Worm (Caenorhabditis elegans) whole organism, L4 larva: Measurements from ENCODE around the gene ubc-8.

Source experiments
- F10B5.3 ChIP-seq: sonication (generic microtip); optimal IDR thresholded peaks from 2 replicates; lab custom pipeline; 2016; ENCODE audit warnings: mild to moderate bottlenecking, missing genetic modification characterization, missing compliant biosample characterization
- F26F4.8 ChIP-seq: fragments of 200-800 bp; sonication (Bioruptor generic); conservative IDR thresholded peaks from 2 replicates; pipeline ENCODE4 v1.3.6; 2022; ENCODE audit warnings: missing genetic modification characterization, missing compliant biosample characterization
- F49E8.2 ChIP-seq: sonication (generic microtip); optimal IDR thresholded peaks from 2 replicates; lab custom pipeline; 2016; ENCODE audit warnings: missing compliant biosample characterization, mild to moderate bottlenecking, missing genetic modification characterization, borderline replicate concordance
- T20F7.1 ChIP-seq: fragments of 200-800 bp; sonication (Bioruptor generic); optimal IDR thresholded peaks from 2 replicates; lab custom pipeline; 2018; ENCODE audit warnings: mild to moderate bottlenecking, missing genetic modification characterization, missing compliant biosample characterization
- ZK337.2 ChIP-seq: fragments of 200-800 bp; sonication (Bioruptor generic); IDR thresholded peaks from 2 replicates; pipeline ENCODE4 v1.3.6; 2022; ENCODE audit warnings: missing genetic modification reagents, missing genetic modification characterization, missing compliant biosample characterization
- ZK546.5 ChIP-seq, 2 experiments: sonication (generic microtip); optimal IDR thresholded peaks; 2 replicates each; lab custom pipeline; 2017; ENCODE audit warnings: missing biosample characterization in 2 of 2, missing genetic modification characterization in 2 of 2
- aha-1 ChIP-seq: fragments of 150-350 bp; peaks from one replicate; lab custom pipeline; 2014; ENCODE audit warnings: missing biosample characterization, missing genetic modification characterization
- ama-1 ChIP-seq: fragments of 150-350 bp; optimal IDR thresholded peaks from 2 replicates; lab custom pipeline; 2014; ENCODE audit warnings: inconsistent platforms, mixed read lengths
- arid-1 ChIP-seq: fragments of 200-800 bp; sonication (Bioruptor generic); conservative IDR thresholded peaks from 2 replicates; pipeline ENCODE4 v1.3.6; 2022; ENCODE audit warnings: missing genetic modification reagents, missing genetic modification characterization, missing compliant biosample characterization
- attf-4 ChIP-seq: sonication (generic microtip); optimal IDR thresholded peaks from 3 replicates; lab custom pipeline; 2017; ENCODE audit warnings: missing biosample characterization, missing genetic modification characterization
- ceh-20 ChIP-seq: fragments of 200-800 bp; sonication (Bioruptor generic); IDR thresholded peaks from 2 replicates; pipeline ENCODE4 v1.3.6; 2022; ENCODE audit warnings: missing genetic modification reagents, missing genetic modification characterization, missing compliant biosample characterization
- ceh-28 ChIP-seq: fragments of 150-350 bp; optimal IDR thresholded peaks from 2 replicates; lab custom pipeline; 2014; ENCODE audit warnings: missing biosample characterization, missing genetic modification reagents, missing genetic modification characterization
- ceh-44 ChIP-seq: fragments of 200-800 bp; sonication (Bioruptor generic); IDR thresholded peaks from 2 replicates; pipeline ENCODE4 v1.3.6; 2022; ENCODE audit warnings: missing genetic modification reagents, missing genetic modification characterization, missing compliant biosample characterization
- ceh-82 ChIP-seq: sonication (generic microtip); optimal IDR thresholded peaks from 2 replicates; lab custom pipeline; 2017; ENCODE audit warnings: missing biosample characterization, missing genetic modification characterization
- ces-1 ChIP-seq: fragments of 150-350 bp; sonication (generic microtip); optimal IDR thresholded peaks from 4 replicates; lab custom pipeline; 2014; ENCODE audit warnings: missing biosample characterization, missing genetic modification reagents, missing genetic modification characterization
- cey-2 ChIP-seq: sonication (generic microtip); optimal IDR thresholded peaks from 3 replicates; lab custom pipeline; 2017; ENCODE audit warnings: missing genetic modification characterization, mild to moderate bottlenecking, missing compliant biosample characterization, antibody characterized with exemption, borderline replicate concordance; ENCODE audit not compliant: insufficient read depth
- daf-12 ChIP-seq: fragments of 150-350 bp; optimal IDR thresholded peaks from 2 replicates; lab custom pipeline; 2014; ENCODE audit warnings: missing biosample characterization, missing genetic modification reagents, missing genetic modification characterization
- daf-19 ChIP-seq: fragments of 200-800 bp; sonication (Bioruptor generic); conservative IDR thresholded peaks from 2 replicates; pipeline ENCODE4 v1.3.6; 2022; ENCODE audit warnings: missing genetic modification characterization, missing compliant biosample characterization
- dmd-9 ChIP-seq: fragments of 200-800 bp; sonication (Bioruptor generic); IDR thresholded peaks from 2 replicates; pipeline ENCODE4 v1.3.6; 2022; ENCODE audit warnings: missing genetic modification reagents, missing genetic modification characterization, missing compliant biosample characterization
- dpl-1 ChIP-seq: fragments of 150-350 bp; optimal IDR thresholded peaks from 2 replicates; lab custom pipeline; 2014; ENCODE audit warnings: missing biosample characterization, missing genetic modification reagents, missing genetic modification characterization
- dve-1 ChIP-seq: sonication (generic microtip); optimal IDR thresholded peaks from 2 replicates; lab custom pipeline; 2017; ENCODE audit warnings: antibody characterized with exemption, mild to moderate bottlenecking, missing genetic modification characterization, missing compliant biosample characterization; ENCODE audit not compliant: insufficient read depth
- egl-27 ChIP-seq: sonication (generic microtip); optimal IDR thresholded peaks from 3 replicates; lab custom pipeline; 2017; ENCODE audit warnings: missing biosample characterization, missing genetic modification reagents, missing genetic modification characterization
- fkh-10 ChIP-seq: fragments of 150-350 bp; optimal IDR thresholded peaks from 2 replicates; lab custom pipeline; 2014; ENCODE audit warnings: missing biosample characterization, missing genetic modification reagents, missing genetic modification characterization
- gei-8 ChIP-seq: fragments of 200-800 bp; sonication (Bioruptor generic); optimal IDR thresholded peaks from 2 replicates; lab custom pipeline; 2018; ENCODE audit warnings: mild to moderate bottlenecking, missing genetic modification characterization, missing compliant biosample characterization
- hlh-11 ChIP-seq: fragments of 200-800 bp; sonication (Bioruptor generic); optimal IDR thresholded peaks from 2 replicates; lab custom pipeline; 2018; ENCODE audit warnings: mild to moderate bottlenecking, missing genetic modification characterization, missing compliant biosample characterization
- hlh-30 ChIP-seq: sonication (generic microtip); optimal IDR thresholded peaks from 2 replicates; lab custom pipeline; 2017; ENCODE audit warnings: antibody characterized with exemption, mild to moderate bottlenecking, missing genetic modification characterization, missing compliant biosample characterization; ENCODE audit not compliant: insufficient read depth
- lim-7 ChIP-seq: fragments of 200-800 bp; sonication (Bioruptor generic); IDR thresholded peaks from 2 replicates; pipeline ENCODE4 v1.3.6; 2022; ENCODE audit warnings: missing genetic modification characterization, missing compliant biosample characterization
- lin-13 ChIP-seq: fragments of 150-350 bp; optimal IDR thresholded peaks from 2 replicates; lab custom pipeline; 2014; ENCODE audit warnings: missing biosample characterization, missing genetic modification reagents, missing genetic modification characterization
- lir-3 ChIP-seq: sonication (generic microtip); optimal IDR thresholded peaks from 2 replicates; lab custom pipeline; 2016; ENCODE audit warnings: mild to moderate bottlenecking, missing genetic modification characterization, missing compliant biosample characterization
- madf-5 ChIP-seq, 2 experiments: fragments of 200-800 bp; sonication (Bioruptor generic); IDR thresholded peaks; 2 replicates each; pipeline ENCODE4 v1.3.6; 2022; ENCODE audit warnings: missing compliant biosample characterization in 2 of 2, missing genetic modification characterization in 2 of 2
- madf-9 ChIP-seq: fragments of 200-800 bp; sonication (Bioruptor generic); conservative IDR thresholded peaks from 2 replicates; pipeline ENCODE4 v1.3.6; 2022; ENCODE audit warnings: missing genetic modification reagents, missing genetic modification characterization, missing compliant biosample characterization
- mdt-29 ChIP-seq: fragments of 200-800 bp; sonication (Bioruptor generic); IDR thresholded peaks from 2 replicates; pipeline ENCODE4 v1.3.6; 2022; ENCODE audit warnings: missing genetic modification reagents, missing genetic modification characterization, missing compliant biosample characterization
- mes-2 ChIP-seq: sonication (generic microtip); optimal IDR thresholded peaks from 2 replicates; lab custom pipeline; 2016; ENCODE audit warnings: missing genotype, mild to moderate bottlenecking, missing genetic modification characterization, missing compliant biosample characterization; ENCODE audit not compliant: poor library complexity, severe bottlenecking
- mxl-2 ChIP-seq: fragments of 200-800 bp; sonication (Bioruptor generic); conservative IDR thresholded peaks from 2 replicates; pipeline ENCODE4 v1.3.6; 2022; ENCODE audit warnings: missing genetic modification reagents, missing genetic modification characterization, missing compliant biosample characterization
- mxl-3 ChIP-seq: fragments of 200-800 bp; sonication (Bioruptor generic); optimal IDR thresholded peaks from 2 replicates; lab custom pipeline; 2018; ENCODE audit warnings: mild to moderate bottlenecking, missing genetic modification characterization, missing compliant biosample characterization
- nhr-111 ChIP-seq: fragments of 200-800 bp; sonication (Bioruptor generic); optimal IDR thresholded peaks from 2 replicates; lab custom pipeline; 2018; ENCODE audit warnings: mild to moderate bottlenecking, missing genetic modification characterization, missing compliant biosample characterization
- nhr-48 ChIP-seq: sonication (generic microtip); optimal IDR thresholded peaks from 2 replicates; lab custom pipeline; 2016; ENCODE audit warnings: mild to moderate bottlenecking, missing genetic modification characterization, missing compliant biosample characterization
- nhr-6 ChIP-seq: fragments of 150-350 bp; optimal IDR thresholded peaks from 2 replicates; lab custom pipeline; 2014; ENCODE audit warnings: missing biosample characterization, missing genetic modification characterization
- nhr-76 ChIP-seq: fragments of 150-350 bp; optimal IDR thresholded peaks from 2 replicates; lab custom pipeline; 2014; ENCODE audit warnings: missing biosample characterization, missing genetic modification characterization
- nhr-77 ChIP-seq: fragments of 150-350 bp; optimal IDR thresholded peaks from 2 replicates; lab custom pipeline; 2014; ENCODE audit warnings: missing biosample characterization, missing genetic modification characterization
- rbr-2 ChIP-seq: sonication (generic microtip); optimal IDR thresholded peaks from 2 replicates; lab custom pipeline; 2016; ENCODE audit warnings: missing genotype, missing genetic modification characterization, missing compliant biosample characterization
- sdz-12 ChIP-seq: fragments of 200-800 bp; sonication (Bioruptor generic); optimal IDR thresholded peaks from 2 replicates; lab custom pipeline; 2018; ENCODE audit warnings: mild to moderate bottlenecking, missing genetic modification characterization, missing compliant biosample characterization
- snpc-1.2 ChIP-seq: fragments of 200-800 bp; sonication (Bioruptor generic); IDR thresholded peaks from 2 replicates; pipeline ENCODE4 v1.3.6; 2022; ENCODE audit warnings: missing genetic modification reagents, missing genetic modification characterization, missing compliant biosample characterization
- unc-130 ChIP-seq: sonication (generic microtip); optimal IDR thresholded peaks from 2 replicates; lab custom pipeline; 2016; ENCODE audit warnings: missing genetic modification reagents, missing genetic modification characterization, missing compliant biosample characterization
- unc-39 ChIP-seq: sonication (generic microtip); optimal IDR thresholded peaks from 2 replicates; lab custom pipeline; 2017; ENCODE audit warnings: missing biosample characterization, missing genetic modification characterization
- unc-62 ChIP-seq, 3 experiments: fragments of 150-350 bp in 1 of 3; sonication (generic microtip); optimal IDR thresholded peaks in 2 of 3; peaks in 1 of 3; 1 replicate in 1 of 3; 2 replicates in 2 of 3; lab custom pipeline; 2014 to 2017; ENCODE audit warnings: missing biosample characterization in 3 of 3, missing genetic modification characterization in 3 of 3, missing genetic modification reagents in 3 of 3, missing genotype in 1 of 3
- zfp-2 ChIP-seq: sonication (generic microtip); optimal IDR thresholded peaks from 2 replicates; lab custom pipeline; 2016; ENCODE audit warnings: mild to moderate bottlenecking, missing genetic modification characterization, missing compliant biosample characterization
- zfp-3 ChIP-seq: fragments of 200-800 bp; sonication (Bioruptor generic); conservative IDR thresholded peaks from 2 replicates; pipeline ENCODE4 v1.3.6; 2022; ENCODE audit warnings: missing genetic modification reagents, missing genetic modification characterization, missing compliant biosample characterization
- zip-11 ChIP-seq: fragments of 200-800 bp; sonication (Bioruptor generic); IDR thresholded peaks from 2 replicates; pipeline ENCODE4 v1.3.6; 2022; ENCODE audit warnings: missing genetic modification characterization, missing compliant biosample characterization
- ztf-11 ChIP-seq: fragments of 150-350 bp; optimal IDR thresholded peaks from 2 replicates; lab custom pipeline; 2014; ENCODE audit warnings: missing biosample characterization, missing genetic modification characterization
- ztf-7 ChIP-seq: fragments of 150-350 bp; optimal IDR thresholded peaks from 2 replicates; lab custom pipeline; 2014; ENCODE audit warnings: missing biosample characterization, missing genetic modification characterization

The ubc-8 gene

DNA sequence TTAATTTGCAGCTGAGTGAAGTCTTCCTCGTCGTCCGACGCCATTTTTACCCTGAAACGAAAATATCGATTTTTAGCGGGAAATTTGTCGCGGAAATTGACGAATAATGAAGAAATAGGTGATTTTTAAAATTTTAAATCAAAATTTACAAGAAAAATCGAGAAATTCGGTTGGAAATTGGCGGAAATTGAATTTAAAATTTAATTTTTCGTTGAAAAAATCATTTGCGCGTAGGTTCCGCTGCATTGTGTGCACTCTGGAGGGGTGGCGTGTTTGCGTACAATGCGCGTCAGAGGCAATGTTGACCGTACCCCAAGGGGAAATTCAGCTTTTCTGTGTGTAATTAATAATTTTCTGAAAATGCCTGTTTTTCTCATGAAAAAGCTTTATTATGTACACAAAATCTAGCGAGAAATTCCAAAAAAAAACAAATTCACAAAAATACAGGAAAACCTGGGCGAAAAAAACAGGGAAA, 3.1 kb downstream of the ubc-8 start, which contains the start of gene Y94H6A.5 (continued):
- TF ChIP-seq mxl-2 (GFP tag; lab: Robert Waterston, UW) (no peak), nhr-111 (GFP tag; lab: Kevin White, UChicago) (no peak), sdz-12 (GFP tag; lab: Kevin White, UChicago) (no peak), nhr-6 (no peak), ceh-28 (tag; lab: Kevin White, UChicago) (no peak), fkh-10 (GFP tag; lab: Kevin White, UChicago) (no peak), ces-1 (GFP tag; lab: Kevin White, UChicago) (no peak), rbr-2 (tag; lab: Kevin White, UChicago) (peak; percentile 39), F10B5.3 (tag; lab: Kevin White, UChicago) (no peak), aha-1 (no peak), ztf-7 (tag; lab: Kevin White, UChicago) (no peak), cey-2 (tag; lab: Kevin White, UChicago) (no peak), nhr-77 (tag; lab: Kevin White, UChicago) (no peak), dmd-9 (no peak), hlh-30 (tag; lab: Kevin White, UChicago) (peak; percentile 55), daf-12 (tag; lab: Kevin White, UChicago) (no peak), ceh-82 (tag; lab: Kevin White, UChicago) (no peak), egl-27 (no peak), ama-1 (lab: Kevin White, UChicago) (peak; percentile 89), lim-7 (no peak), ztf-11 (tag; lab: Kevin White, UChicago) (no peak), dpl-1 (GFP tag; lab: Kevin White, UChicago) (peak; percentile 52), dve-1 (peak; percentile 17), mdt-29 (no peak), zip-11 (GFP tag; lab: Robert Waterston, UW) (no peak), mxl-3 (GFP tag; lab: Kevin White, UChicago) (no peak), unc-130 (peak; percentile 30), nhr-48 (tag; lab: Kevin White, UChicago) (no peak), unc-62 (GFP tag; optimal IDR thresholded peaks at IDR 0.05 in 1 of 2; lab: Kevin White, UChicago) (peak in 1 of 2 experiments; percentile 81), unc-62 (tag; optimal IDR thresholded peaks at IDR 0.05; lab: Kevin White, UChicago) (no peak), F49E8.2 (no peak), nhr-76 (tag; lab: Kevin White, UChicago) (no peak), daf-19 (GFP tag; lab: Robert Waterston, UW) (no peak), F26F4.8 (GFP tag; lab: Robert Waterston, UW) (no peak), ZK546.5 (tag; optimal IDR thresholded peaks at IDR 0.05; lab: Kevin White, UChicago) (no peak), snpc-1.2 (GFP tag; lab: Robert Waterston, UW) (no peak), ceh-20 (0 out of 2 replicates have a peak, but pooled peaks have one; percentile 25), hlh-11 (tag; lab: Kevin White, UChicago) (peak; percentile 25), madf-5 (GFP tag; IDR thresholded peaks at IDR 0.05; lab: Robert Waterston, UW) (no peak), ZK337.2 (no peak), T20F7.1 (GFP tag; lab: Kevin White, UChicago) (no peak), lir-3 (no peak), zfp-3 (GFP tag; lab: Robert Waterston, UW) (no peak), unc-39 (tag; lab: Kevin White, UChicago) (no peak), ceh-44 (GFP tag; lab: Robert Waterston, UW) (no peak), gei-8 (GFP tag; lab: Kevin White, UChicago) (no peak), mes-2 (tag; lab: Kevin White, UChicago) (peak; percentile 86), attf-4 (tag; lab: Kevin White, UChicago) (no peak), arid-1 (GFP tag; lab: Robert Waterston, UW) (0 out of 2 replicates have a peak, but pooled peaks have one; percentile 33), lin-13 (GFP tag; lab: Kevin White, UChicago) (peak; percentile 80), zfp-2 (no peak), madf-9 (no peak)
